Fruit fly (Drosophila melanogaster) S2 (cell line): ENCODE data around the gene Ada.

Experiments
- CG8478 ChIP-seq: fragments of >200 bp; optimal IDR thresholded peaks from 2 replicates; lab custom pipeline; 2018
- CTCF ChIP-seq, 2 experiments: fragments of >200 bp; optimal IDR thresholded peaks; 2 replicates each; lab custom pipeline; 2018

dm6 chr3R:9023934-9024333 is 41.0 kb upstream of the Ada start:
- TF ChIP-seq CG8478 (lab: Kevin White, UChicago) = no peak
- TF ChIP-seq CTCF (optimal IDR thresholded peaks at IDR 0.05; lab: Kevin White, UChicago) = no peak
